Worm (Caenorhabditis elegans) whole organism, early embryonic: ENCODE data around the gene prp-3.

ENCODE experiments used
- B0310.2 ChIP-seq: sonication (generic microtip); optimal IDR thresholded peaks from 2 replicates; lab custom pipeline; 2016; ENCODE audit warnings: mild to moderate bottlenecking, missing genetic modification characterization, missing compliant biosample characterization
- F13C5.2 ChIP-seq: sonication (generic microtip); optimal IDR thresholded peaks from 2 replicates; lab custom pipeline; 2017; ENCODE audit warnings: mild to moderate bottlenecking, missing genetic modification characterization, inconsistent platforms, missing compliant biosample characterization
- aly-1 ChIP-seq: sonication (generic microtip); optimal IDR thresholded peaks from 2 replicates; lab custom pipeline; 2016; ENCODE audit warnings: missing genetic modification characterization, missing compliant biosample characterization
- ama-1 ChIP-seq: fragments of 150-350 bp; optimal IDR thresholded peaks from 2 replicates; lab custom pipeline; 2014
- ceh-13 ChIP-seq: fragments of 200-800 bp; sonication (Bioruptor generic); optimal IDR thresholded peaks from 2 replicates; lab custom pipeline; 2018; ENCODE audit warnings: mild to moderate bottlenecking, missing genetic modification characterization, missing compliant biosample characterization
- ceh-36 ChIP-seq: sonication (generic microtip); optimal IDR thresholded peaks from 2 replicates; lab custom pipeline; 2016; ENCODE audit warnings: missing genetic modification characterization, inconsistent platforms, missing compliant biosample characterization
- ets-7 ChIP-seq: sonication (generic microtip); optimal IDR thresholded peaks from 2 replicates; lab custom pipeline; 2016; ENCODE audit warnings: missing genotype, missing genetic modification characterization, missing compliant biosample characterization
- flt-1 ChIP-seq: fragments of 200-800 bp; sonication (Bioruptor generic); IDR thresholded peaks from 2 replicates; pipeline ENCODE4 v1.3.6; 2022; ENCODE audit warnings: missing genetic modification characterization, missing compliant biosample characterization
- hmbx-1 ChIP-seq: sonication (generic microtip); optimal IDR thresholded peaks from 2 replicates; lab custom pipeline; 2016; ENCODE audit warnings: mild to moderate bottlenecking, missing genetic modification characterization, missing compliant biosample characterization
- hmg-4 ChIP-seq: fragments of 200-800 bp; sonication (Bioruptor generic); optimal IDR thresholded peaks from 2 replicates; lab custom pipeline; 2018; ENCODE audit warnings: mild to moderate bottlenecking, missing genetic modification characterization, missing compliant biosample characterization
- hnd-1 ChIP-seq: sonication (generic microtip); optimal IDR thresholded peaks from 2 replicates; lab custom pipeline; 2016; ENCODE audit warnings: missing genetic modification characterization, missing compliant biosample characterization
- pes-1 ChIP-seq: fragments of 200-800 bp; sonication (Bioruptor generic); IDR thresholded peaks from 2 replicates; pipeline ENCODE4 v1.3.6; 2022; ENCODE audit warnings: missing genetic modification reagents, missing genetic modification characterization, missing compliant biosample characterization
- scrt-1 ChIP-seq: fragments of 200-800 bp; sonication (Bioruptor generic); IDR thresholded peaks from 2 replicates; pipeline ENCODE4 v1.3.6; 2022; ENCODE audit warnings: missing genetic modification characterization, missing compliant biosample characterization
- sea-1 ChIP-seq: fragments of 200-800 bp; sonication (Bioruptor generic); conservative IDR thresholded peaks from 2 replicates; pipeline ENCODE4 v1.3.6; 2022; ENCODE audit warnings: missing genetic modification characterization, missing compliant biosample characterization
- tbx-11 ChIP-seq: fragments of 200-800 bp; sonication (Bioruptor generic); IDR thresholded peaks from 2 replicates; pipeline ENCODE4 v1.3.6; 2022; ENCODE audit warnings: missing genetic modification characterization, missing compliant biosample characterization
- tbx-37 ChIP-seq: fragments of 200-800 bp; sonication (Bioruptor generic); conservative IDR thresholded peaks from 2 replicates; pipeline ENCODE4 v1.3.6; 2022; ENCODE audit warnings: missing genetic modification reagents, missing genetic modification characterization, missing compliant biosample characterization
- tra-4 ChIP-seq: sonication (generic microtip); optimal IDR thresholded peaks from 2 replicates; lab custom pipeline; 2017; ENCODE audit warnings: missing genetic modification characterization, missing compliant biosample characterization

The prp-3 gene

DNA sequence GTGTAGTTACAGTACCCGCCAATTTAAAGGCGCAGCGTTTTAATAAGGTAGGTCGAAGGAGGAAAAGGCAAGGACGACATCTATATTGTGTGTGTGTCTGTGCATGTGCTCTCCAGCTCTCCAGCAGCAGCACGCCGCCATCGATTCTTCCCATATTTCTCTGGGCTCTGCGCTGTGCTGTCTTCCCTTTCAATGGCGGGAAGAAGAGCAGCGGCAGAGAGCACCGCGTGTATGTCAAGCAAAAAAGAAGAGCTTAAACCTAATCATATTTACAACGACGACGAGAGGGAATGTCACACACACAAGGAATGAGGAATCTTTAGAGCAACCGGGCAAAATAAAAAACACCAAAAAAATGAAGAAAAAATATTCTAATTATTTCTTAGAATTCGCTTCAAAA, 28.9 kb downstream of the prp-3 start:
- TF ChIP-seq ets-7 (tag; lab: Kevin White, UChicago) (no peak), hnd-1 (tag; lab: Kevin White, UChicago) (no peak), pes-1 (GFP tag; lab: Robert Waterston, UW) (no peak), scrt-1 (GFP tag; lab: Robert Waterston, UW) (no peak), aly-1 (tag; lab: Kevin White, UChicago) (no peak), hmg-4 (GFP tag; lab: Kevin White, UChicago) (no peak), sea-1 (GFP tag; lab: Robert Waterston, UW) (no peak), flt-1 (no peak), B0310.2 (tag; lab: Kevin White, UChicago) (no peak), ceh-36 (tag; lab: Kevin White, UChicago) (no peak), ceh-13 (GFP tag; lab: Kevin White, UChicago) (no peak), hmbx-1 (tag; lab: Kevin White, UChicago) (no peak), F13C5.2 (tag; lab: Kevin White, UChicago) (no peak), tbx-11 (no peak), tra-4 (no peak), tbx-37 (GFP tag; lab: Robert Waterston, UW) (no peak), ama-1 (lab: Kevin White, UChicago) (no peak)

DNA sequence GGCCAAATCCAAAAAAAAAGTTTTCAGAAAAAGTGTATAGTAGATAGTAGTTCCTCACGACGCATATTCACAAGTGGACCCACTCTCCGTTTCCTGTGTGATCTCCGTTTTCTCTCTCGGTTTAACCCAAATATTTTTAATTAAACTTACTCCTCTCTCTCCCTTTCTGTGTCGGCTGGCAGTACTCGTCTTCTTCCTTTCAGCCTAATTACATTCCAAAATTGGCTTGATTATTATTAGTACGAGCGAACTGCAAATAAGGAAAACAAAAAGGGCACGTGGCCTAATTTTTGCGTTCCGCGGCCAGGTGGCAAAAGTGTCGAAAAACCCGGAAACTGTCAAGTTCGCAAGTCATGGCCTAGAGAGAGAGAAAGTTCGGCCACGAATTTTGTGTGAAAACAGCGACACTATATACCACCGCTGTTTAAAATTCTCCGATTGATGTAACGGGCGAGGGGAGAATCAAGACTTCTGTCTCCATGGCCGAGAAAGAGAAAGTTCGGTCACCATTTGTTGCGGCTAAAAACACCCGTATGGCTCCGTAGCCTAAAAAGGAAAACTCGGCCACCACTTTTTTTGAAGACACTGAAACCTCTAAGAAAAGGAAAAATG, 30.8 kb downstream of the prp-3 start:
- TF ChIP-seq ets-7 (tag; lab: Kevin White, UChicago), result no peak
- TF ChIP-seq F13C5.2 (tag; lab: Kevin White, UChicago), result no peak
- no peak for TF ChIP-seq aly-1 (tag; lab: Kevin White, UChicago)
- no peak for TF ChIP-seq scrt-1 (GFP tag; lab: Robert Waterston, UW)

- TF ChIP-seq tbx-11, result no peak
- TF ChIP-seq ceh-36 (tag; lab: Kevin White, UChicago), result no peak
- no peak for TF ChIP-seq ceh-13 (GFP tag; lab: Kevin White, UChicago)
- TF ChIP-seq pes-1 (GFP tag; lab: Robert Waterston, UW), result no peak
- TF ChIP-seq scrt-1 (GFP tag; lab: Robert Waterston, UW), result no peak
- TF ChIP-seq aly-1 (tag; lab: Kevin White, UChicago), result no peak
- TF ChIP-seq tbx-37 (GFP tag; lab: Robert Waterston, UW), result no peak
- no peak for TF ChIP-seq hnd-1 (tag; lab: Kevin White, UChicago)
- no peak for TF ChIP-seq hmbx-1 (tag; lab: Kevin White, UChicago)
- no peak for TF ChIP-seq flt-1
Observed at ce11 chrIII:10395990-10396389, 31.8 kb downstream of the prp-3 start, which contains the start of gene M03C11.1. Gene M03C11.1, minus strand, starts transcription at chrIII:10396090.

ce11 chrIII:10391628-10392027, 36.2 kb downstream of the prp-3 start, which contains the start of gene M03C11.9:
Gene M03C11.9, minus strand, starts transcription at chrIII:10391728.
- no peak for TF ChIP-seq tbx-37 (GFP tag; lab: Robert Waterston, UW)
- TF ChIP-seq ceh-36 (tag; lab: Kevin White, UChicago), result no peak
- TF ChIP-seq hnd-1 (tag; lab: Kevin White, UChicago), result no peak
- TF ChIP-seq tbx-11, result no peak
- no peak for TF ChIP-seq scrt-1 (GFP tag; lab: Robert Waterston, UW)
- TF ChIP-seq B0310.2 (tag; lab: Kevin White, UChicago), result no peak
- TF ChIP-seq tra-4, result no peak
- no peak for TF ChIP-seq hmbx-1 (tag; lab: Kevin White, UChicago)
- TF ChIP-seq ama-1 (lab: Kevin White, UChicago), result no peak
- TF ChIP-seq ceh-13 (GFP tag; lab: Kevin White, UChicago), result no peak
- TF ChIP-seq F13C5.2 (tag; lab: Kevin White, UChicago), result no peak
- no peak for TF ChIP-seq ets-7 (tag; lab: Kevin White, UChicago)
- no peak for TF ChIP-seq flt-1
- TF ChIP-seq aly-1 (tag; lab: Kevin White, UChicago), result no peak
- no peak for TF ChIP-seq sea-1 (GFP tag; lab: Robert Waterston, UW)

- TF ChIP-seq hnd-1 (tag; lab: Kevin White, UChicago), result no peak
- no peak for TF ChIP-seq tbx-37 (GFP tag; lab: Robert Waterston, UW)
- no peak for TF ChIP-seq ceh-36 (tag; lab: Kevin White, UChicago)
- no peak for TF ChIP-seq ama-1 (lab: Kevin White, UChicago)
- TF ChIP-seq sea-1 (GFP tag; lab: Robert Waterston, UW), result no peak
- no peak for TF ChIP-seq flt-1
- TF ChIP-seq tra-4, result no peak
- TF ChIP-seq aly-1 (tag; lab: Kevin White, UChicago), result no peak
Observed at ce11 chrIII:10389608-10390007, 38.2 kb downstream of the prp-3 start.

ce11 chrIII:10386476-10386875, 41.3 kb downstream of the prp-3 start, which contains the start of gene C38H2.3:
Gene C38H2.3, minus strand, starts transcription at chrIII:10386576.
- no peak for TF ChIP-seq hnd-1 (tag; lab: Kevin White, UChicago)
- no peak for TF ChIP-seq flt-1
- TF ChIP-seq aly-1 (tag; lab: Kevin White, UChicago), result no peak
- no peak for TF ChIP-seq hmbx-1 (tag; lab: Kevin White, UChicago)
- TF ChIP-seq tbx-37 (GFP tag; lab: Robert Waterston, UW), result no peak
- TF ChIP-seq B0310.2 (tag; lab: Kevin White, UChicago), result no peak
- no peak for TF ChIP-seq ama-1 (lab: Kevin White, UChicago)
- TF ChIP-seq tra-4, result no peak
- no peak for TF ChIP-seq F13C5.2 (tag; lab: Kevin White, UChicago)
- TF ChIP-seq ceh-13 (GFP tag; lab: Kevin White, UChicago), result no peak
- TF ChIP-seq pes-1 (GFP tag; lab: Robert Waterston, UW), result no peak
- TF ChIP-seq scrt-1 (GFP tag; lab: Robert Waterston, UW), result no peak
- no peak for TF ChIP-seq ceh-36 (tag; lab: Kevin White, UChicago)
- TF ChIP-seq ets-7 (tag; lab: Kevin White, UChicago), result no peak
- no peak for TF ChIP-seq tbx-11
- no peak for TF ChIP-seq hmg-4 (GFP tag; lab: Kevin White, UChicago)
- no peak for TF ChIP-seq sea-1 (GFP tag; lab: Robert Waterston, UW)

- TF ChIP-seq ets-7 (tag; lab: Kevin White, UChicago), result no peak
- no peak for TF ChIP-seq ama-1 (lab: Kevin White, UChicago)
- no peak for TF ChIP-seq sea-1 (GFP tag; lab: Robert Waterston, UW)
- TF ChIP-seq tbx-37 (GFP tag; lab: Robert Waterston, UW), result no peak
- TF ChIP-seq ceh-36 (tag; lab: Kevin White, UChicago), result no peak
- no peak for TF ChIP-seq hnd-1 (tag; lab: Kevin White, UChicago)
- no peak for TF ChIP-seq ceh-13 (GFP tag; lab: Kevin White, UChicago)
Observed at ce11 chrIII:10383804-10384203, 44.0 kb downstream of the prp-3 start.
